Worm (Caenorhabditis elegans): ENCODE measurements around the gene fbxa-190.

DNA sequence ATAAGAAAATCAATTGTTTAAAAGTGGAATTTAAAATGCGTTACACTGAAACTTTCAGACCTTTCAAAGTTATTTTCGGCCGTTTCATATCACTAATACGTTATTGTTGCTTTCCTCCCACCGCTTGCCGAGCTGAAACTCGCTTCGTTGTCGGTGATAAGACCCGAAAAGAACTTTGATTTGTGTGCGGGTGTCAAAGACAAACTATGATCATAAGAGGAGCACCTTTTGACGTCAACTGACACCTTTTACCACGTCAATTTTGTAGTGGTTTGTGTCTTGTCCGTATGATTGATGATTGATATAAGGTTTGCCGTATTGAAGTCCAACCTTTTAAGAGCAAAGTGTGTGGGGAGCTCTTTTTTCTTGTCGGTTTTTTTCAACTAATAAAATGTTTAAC lies 34.8 kb upstream of the fbxa-190 start, which contains the start of gene ttr-37:
- no peak for TF ChIP-seq hnd-1 (tag; optimal IDR thresholded peaks at IDR 0.05)
- no peak for TF ChIP-seq pes-1 (GFP tag; IDR thresholded peaks at IDR 0.05)
- no peak for TF ChIP-seq ama-1 (optimal IDR thresholded peaks at IDR 0.05)
- no peak for TF ChIP-seq ets-7 (tag; optimal IDR thresholded peaks at IDR 0.05)
- TF ChIP-seq F13C5.2 (tag; optimal IDR thresholded peaks at IDR 0.05) = no peak
- no peak for TF ChIP-seq flt-1 (GFP tag; IDR thresholded peaks at IDR 0.05)
- no peak for TF ChIP-seq tbx-11 (GFP tag; IDR thresholded peaks at IDR 0.05)
- TF ChIP-seq hmg-4 (GFP tag; optimal IDR thresholded peaks at IDR 0.05) = no peak
- TF ChIP-seq tbx-37 (GFP tag; conservative IDR thresholded peaks at IDR 0.05) = no peak
- no peak for TF ChIP-seq scrt-1 (GFP tag; IDR thresholded peaks at IDR 0.05)

Data from whole organism, early embryonic.